Worm (Caenorhabditis elegans): ENCODE results near the gene vhp-1.
A peak's percentile ranks its signal among the peaks of the same experiment; 100 is the strongest.

vhp-1 gene

ce11 chrII:5373275-5374047 lies 50.4 kb downstream of the vhp-1 start, which contains the start of the genes agt-2 and F09E5.3 (continued):
- TF ChIP-seq hlh-11 (tag; optimal IDR thresholded peaks at IDR 0.05) (peak; percentile 83), cey-2 (tag; optimal IDR thresholded peaks at IDR 0.05; ENCODE audit: borderline replicate concordance, insufficient read depth) (no peak)

- TF ChIP-seq daf-19 (GFP tag; conservative IDR thresholded peaks at IDR 0.05) (no peak), sdz-12 (GFP tag; optimal IDR thresholded peaks at IDR 0.05) (no peak), ceh-28 (tag; optimal IDR thresholded peaks at IDR 0.05) (no peak), ama-1 (optimal IDR thresholded peaks at IDR 0.05) (no peak), Y48G9A.11 (GFP tag; IDR thresholded peaks at IDR 0.05) (no peak), nhr-25 (tag; optimal IDR thresholded peaks at IDR 0.05; ENCODE audit: borderline replicate concordance, insufficient read depth) (no peak), nhr-41 (GFP tag; IDR thresholded peaks at IDR 0.05) (no peak)
These were observed 51.9 kb downstream of the vhp-1 start, which contains the start of gene algn-2 for ce11 chrII:5374967-5375366. Gene algn-2 (plus strand): TSS chrII:5375267.

ce11 chrII:5377467-5378238 lies 54.6 kb downstream of the vhp-1 start, which contains the start of gene prdx-2:
Gene prdx-2 (plus strand): TSS chrII:5378195.
- no peak for TF ChIP-seq nhr-10 (tag; optimal IDR thresholded peaks at IDR 0.05)
- TF ChIP-seq ces-1 (GFP tag; optimal IDR thresholded peaks at IDR 0.05): no peak
- TF ChIP-seq ZK546.5 (tag; optimal IDR thresholded peaks at IDR 0.05): no peak
- no peak for TF ChIP-seq T26A8.4 (GFP tag; IDR thresholded peaks at IDR 0.05)
- TF ChIP-seq daf-19 (GFP tag; conservative IDR thresholded peaks at IDR 0.05): no peak
- no peak for TF ChIP-seq ama-1 (optimal IDR thresholded peaks at IDR 0.05)
- no peak for TF ChIP-seq nhr-41 (GFP tag; IDR thresholded peaks at IDR 0.05)
- TF ChIP-seq ztf-11 (tag; optimal IDR thresholded peaks at IDR 0.05): no peak
- 0 out of 2 replicates have a peak, but pooled peaks have one; percentile 30 for TF ChIP-seq hmg-1.1 (GFP tag; IDR thresholded peaks at IDR 0.05)
- TF ChIP-seq dmd-8 (GFP tag; IDR thresholded peaks at IDR 0.05): no peak
- no peak for TF ChIP-seq T20F7.1 (GFP tag; optimal IDR thresholded peaks at IDR 0.05)
- TF ChIP-seq lim-7 (GFP tag; IDR thresholded peaks at IDR 0.05): no peak
- no peak for TF ChIP-seq Y5F2A.4 (GFP tag; optimal IDR thresholded peaks at IDR 0.05)
- peak in 1 of 2 experiments; percentile 45 for TF ChIP-seq lsy-2 (tag; optimal IDR thresholded peaks at IDR 0.05)
- no peak for TF ChIP-seq spr-3 (GFP tag; optimal IDR thresholded peaks at IDR 0.05)
- no peak for TF ChIP-seq fos-1 (tag; optimal IDR thresholded peaks at IDR 0.05)
- no peak for TF ChIP-seq unc-39 (tag; optimal IDR thresholded peaks at IDR 0.05)
- no peak for TF ChIP-seq daf-16 (GFP tag; optimal IDR thresholded peaks at IDR 0.05)
- TF ChIP-seq daf-16 (tag; optimal IDR thresholded peaks at IDR 0.05): peak; percentile 32
- TF ChIP-seq hif-1 (tag; optimal IDR thresholded peaks at IDR 0.05): no peak
- TF ChIP-seq mes-2 (tag; optimal IDR thresholded peaks at IDR 0.05; ENCODE audit: poor library complexity, severe bottlenecking): no peak
- TF ChIP-seq mxl-3 (GFP tag; optimal IDR thresholded peaks at IDR 0.05): no peak
- no peak for TF ChIP-seq mep-1 (tag; optimal IDR thresholded peaks at IDR 0.05)
- TF ChIP-seq Y48G9A.11 (GFP tag; IDR thresholded peaks at IDR 0.05): peak; percentile 58; the same call in 1 of the 2 replicates
- TF ChIP-seq lin-1 (GFP tag; IDR thresholded peaks at IDR 0.05): no peak
- TF ChIP-seq pqm-1 (tag; optimal IDR thresholded peaks at IDR 0.05): no peak
- no peak for TF ChIP-seq saeg-2 (GFP tag; IDR thresholded peaks at IDR 0.05)
- TF ChIP-seq unc-62 (GFP tag; optimal IDR thresholded peaks at IDR 0.05 in 1 of 2): peak in 1 of 2 experiments; percentile 98
- no peak for TF ChIP-seq unc-62 (tag; optimal IDR thresholded peaks at IDR 0.05)
- peak; percentile 58; the same call in 1 of the 2 replicates for TF ChIP-seq lin-38 (GFP tag; IDR thresholded peaks at IDR 0.05)
- TF ChIP-seq Y105C5A.15 (GFP tag; IDR thresholded peaks at IDR 0.05): no peak
- peak; percentile 18 for TF ChIP-seq F49E8.2 (tag; optimal IDR thresholded peaks at IDR 0.05; ENCODE audit: borderline replicate concordance)
- no peak for TF ChIP-seq nhr-76 (tag; optimal IDR thresholded peaks at IDR 0.05)
- TF ChIP-seq ctbp-1 (GFP tag; IDR thresholded peaks at IDR 0.05): no peak
- TF ChIP-seq mxl-2 (GFP tag; conservative IDR thresholded peaks at IDR 0.05): no peak
- no peak for TF ChIP-seq nhr-11 (tag; optimal IDR thresholded peaks at IDR 0.05)
- TF ChIP-seq aha-1 (tag): peak; percentile 22
- no peak for TF ChIP-seq snpc-1.2 (GFP tag; IDR thresholded peaks at IDR 0.05)
- TF ChIP-seq zag-1 (tag; optimal IDR thresholded peaks at IDR 0.05): no peak
